Worm (Caenorhabditis elegans) whole organism, young adult: ENCODE data around the gene ZK662.5.

ENCODE experiments used
- Y95B8A.8 ChIP-seq: fragments of 200-800 bp; sonication (Bioruptor generic); IDR thresholded peaks from 2 replicates; pipeline ENCODE4 v1.3.6; 2022; ENCODE audit warnings: missing genetic modification reagents, missing genetic modification characterization, missing compliant biosample characterization
- ZK185.1 ChIP-seq: sonication (generic microtip); optimal IDR thresholded peaks from 2 replicates; lab custom pipeline; 2016; ENCODE audit warnings: mild to moderate bottlenecking, missing genetic modification characterization, missing compliant biosample characterization; ENCODE audit not compliant: poor library complexity, severe bottlenecking
- ama-1 ChIP-seq, 3 experiments: fragments of 150-350 bp in 1 of 3; sonication (generic microtip) in 2 of 3; optimal IDR thresholded peaks; 2 replicates each; lab custom pipeline; 2014 to 2018; ENCODE audit warnings: missing biosample characterization in 2 of 3, missing genetic modification characterization in 2 of 3, missing genetic modification reagents in 2 of 3
- dpl-1 ChIP-seq: fragments of 150-350 bp; optimal IDR thresholded peaks from 2 replicates; lab custom pipeline; 2014; ENCODE audit warnings: missing biosample characterization, missing genetic modification reagents, missing genetic modification characterization
- hmg-1.2 ChIP-seq: fragments of 200-800 bp; sonication (Bioruptor generic); IDR thresholded peaks from 2 replicates; pipeline ENCODE4 v1.3.6; 2022; ENCODE audit warnings: missing genetic modification reagents, missing genetic modification characterization, missing compliant biosample characterization
- nfyb-1 ChIP-seq: fragments of 200-800 bp; sonication (Bioruptor generic); IDR thresholded peaks from 2 replicates; pipeline ENCODE4 v1.3.6; 2022; ENCODE audit warnings: missing genetic modification reagents, missing genetic modification characterization, missing compliant biosample characterization
- pha-4 ChIP-seq: fragments of 150-350 bp; sonication (generic microtip); optimal IDR thresholded peaks from 2 replicates; lab custom pipeline; 2014; ENCODE audit warnings: missing biosample characterization, missing genetic modification reagents, missing genetic modification characterization
- ztf-3 ChIP-seq: fragments of 200-800 bp; sonication (Bioruptor generic); optimal IDR thresholded peaks from 2 replicates; lab custom pipeline; 2018; ENCODE audit warnings: mild to moderate bottlenecking, missing genetic modification characterization, missing compliant biosample characterization

- TF ChIP-seq pha-4 (tag; lab: Kevin White, UChicago) (no peak), ZK185.1 (tag; lab: Kevin White, UChicago) (no peak), ztf-3 (GFP tag; lab: Kevin White, UChicago) (no peak), nfyb-1 (no peak), Y95B8A.8 (GFP tag; lab: Robert Waterston, UW) (no peak), hmg-1.2 (GFP tag; lab: Robert Waterston, UW) (no peak), dpl-1 (GFP tag; lab: Kevin White, UChicago) (no peak), ama-1 (optimal IDR thresholded peaks at IDR 0.05; lab: Kevin White, UChicago) (no peak), ama-1 (GFP tag; optimal IDR thresholded peaks at IDR 0.05; lab: Kevin White, UChicago) (no peak)
Observed at ce11 chrX:15718325-15718724, 3.1 kb upstream of the ZK662.5 start, which contains the start of gene ZK662.6.
